Worm (Caenorhabditis elegans) whole organism, early embryonic: ENCODE measurements around the gene nhr-156.

Experiments used
- ama-1 ChIP-seq: fragments of 150-350 bp; optimal IDR thresholded peaks from 2 replicates; lab custom pipeline; 2014
- ceh-36 ChIP-seq: sonication (generic microtip); optimal IDR thresholded peaks from 2 replicates; lab custom pipeline; 2016; ENCODE audit warnings: missing genetic modification characterization, inconsistent platforms, missing compliant biosample characterization
- hnd-1 ChIP-seq: sonication (generic microtip); optimal IDR thresholded peaks from 2 replicates; lab custom pipeline; 2016; ENCODE audit warnings: missing genetic modification characterization, missing compliant biosample characterization
- scrt-1 ChIP-seq: fragments of 200-800 bp; sonication (Bioruptor generic); IDR thresholded peaks from 2 replicates; pipeline ENCODE4 v1.3.6; 2022; ENCODE audit warnings: missing genetic modification characterization, missing compliant biosample characterization

- TF ChIP-seq scrt-1: no peak
- TF ChIP-seq hnd-1 (tag; lab: Kevin White, UChicago): no peak
- no peak for TF ChIP-seq ama-1 (lab: Kevin White, UChicago)
- no peak for TF ChIP-seq ceh-36 (tag; lab: Kevin White, UChicago)
Measured at ce11 chrV:3877242-3877641, 28.7 kb upstream of the nhr-156 start.
